Fruit fly (Drosophila melanogaster) whole organism, prepupa: ENCODE results near the gene sky.

Experiments
- Blimp-1 ChIP-seq: fragments of 200-800 bp; sonication (Bioruptor generic); optimal IDR thresholded peaks from 3 replicates; lab custom pipeline; 2017; ENCODE audit warnings: missing biosample characterization, missing genetic modification characterization, mild to moderate bottlenecking, moderate library complexity, missing genetic modification reagents
- CG10631 ChIP-seq: fragments of 200-800 bp; sonication (Bioruptor generic); optimal IDR thresholded peaks from 2 replicates; lab custom pipeline; 2016; ENCODE audit warnings: missing biosample characterization, missing genetic modification characterization
- CG10669 ChIP-seq: fragments of 200-800 bp; sonication (Bioruptor generic); optimal IDR thresholded peaks from 3 replicates; lab custom pipeline; 2018; ENCODE audit warnings: missing biosample characterization, mild to moderate bottlenecking, missing genetic modification characterization, moderate library complexity
- CG11762 ChIP-seq: fragments of 200-800 bp; sonication (Bioruptor generic); optimal IDR thresholded peaks from 3 replicates; lab custom pipeline; 2016; ENCODE audit warnings: missing biosample characterization, missing genetic modification characterization; ENCODE audit not compliant: insufficient read depth
- CG11902 ChIP-seq: fragments of 200-800 bp; sonication (Bioruptor generic); optimal IDR thresholded peaks from 3 replicates; lab custom pipeline; 2016; ENCODE audit warnings: missing biosample characterization, missing genetic modification characterization
- CG15336 ChIP-seq: fragments of 200-800 bp; sonication (Bioruptor generic); IDR thresholded peaks from 2 replicates; pipeline ENCODE4 v1.3.6; 2022; ENCODE audit warnings: missing biosample characterization, missing genetic modification characterization
- CG1621 ChIP-seq: fragments of 200-800 bp; sonication (Bioruptor generic); optimal IDR thresholded peaks from 3 replicates; lab custom pipeline; 2018; ENCODE audit warnings: missing biosample characterization, mild to moderate bottlenecking, missing genetic modification characterization
- CG3032 ChIP-seq: fragments of 200-800 bp; optimal IDR thresholded peaks from 2 replicates; lab custom pipeline; 2019; ENCODE audit warnings: missing biosample characterization, mild to moderate bottlenecking, missing genetic modification characterization, moderate library complexity
- CG31627 ChIP-seq: fragments of 200-800 bp; sonication (Bioruptor generic); optimal IDR thresholded peaks from 3 replicates; lab custom pipeline; 2016; ENCODE audit warnings: missing biosample characterization, missing genetic modification characterization
- CG3919 ChIP-seq: fragments of 200-800 bp; sonication (Bioruptor generic); optimal IDR thresholded peaks from 3 replicates; lab custom pipeline; 2016; ENCODE audit warnings: missing biosample characterization, missing genetic modification characterization
- CG4318 ChIP-seq: fragments of 200-800 bp; sonication (Bioruptor generic); optimal IDR thresholded peaks from 3 replicates; lab custom pipeline; 2017; ENCODE audit warnings: missing biosample characterization, mild to moderate bottlenecking, missing genetic modification characterization
- CG6163 ChIP-seq: fragments of 200-800 bp; sonication (Bioruptor generic); IDR thresholded peaks from 3 replicates; pipeline ENCODE4 v1.3.6; 2022; ENCODE audit warnings: missing biosample characterization, missing genetic modification characterization
- CG6792 ChIP-seq: fragments of 200-800 bp; sonication (Bioruptor generic); optimal IDR thresholded peaks from 3 replicates; lab custom pipeline; 2016; ENCODE audit warnings: missing biosample characterization, missing genetic modification characterization
- CG6808 ChIP-seq: fragments of 200-800 bp; sonication (Bioruptor generic); optimal IDR thresholded peaks from 3 replicates; lab custom pipeline; 2017; ENCODE audit warnings: missing biosample characterization, missing genetic modification characterization, mild to moderate bottlenecking, moderate library complexity, missing genetic modification reagents
- CG6854 ChIP-seq: fragments of 200-800 bp; sonication (Bioruptor generic); optimal IDR thresholded peaks from 2 replicates; lab custom pipeline; 2017; ENCODE audit warnings: missing biosample characterization, mild to moderate bottlenecking, missing genetic modification characterization
- CG8319 ChIP-seq: fragments of 200-800 bp; sonication (Bioruptor generic); optimal IDR thresholded peaks from 3 replicates; lab custom pipeline; 2016; ENCODE audit warnings: missing biosample characterization, missing genetic modification characterization
- CG8632 ChIP-seq: fragments of 200-800 bp; sonication (Bioruptor generic); optimal IDR thresholded peaks from 3 replicates; lab custom pipeline; 2016; ENCODE audit warnings: missing biosample characterization, missing genetic modification characterization
- CG9139 ChIP-seq: fragments of 200-800 bp; sonication (Bioruptor generic); optimal IDR thresholded peaks from 3 replicates; lab custom pipeline; 2017; ENCODE audit warnings: missing biosample characterization, mild to moderate bottlenecking, missing genetic modification characterization
- Eip78C ChIP-seq: fragments of 200-800 bp; sonication (Bioruptor generic); peaks from one replicate; lab custom pipeline; 2016; ENCODE audit warnings: missing biosample characterization, missing genetic modification characterization
- Eip93F ChIP-seq: fragments of 200-800 bp; sonication (Bioruptor generic); optimal IDR thresholded peaks from 2 replicates; lab custom pipeline; 2016; ENCODE audit warnings: missing biosample characterization, mild to moderate bottlenecking, missing genetic modification characterization
- Ets96B ChIP-seq: fragments of 200-800 bp; optimal IDR thresholded peaks from 2 replicates; lab custom pipeline; 2019; ENCODE audit warnings: missing biosample characterization, mild to moderate bottlenecking, missing genetic modification characterization, moderate library complexity
- Gug ChIP-seq: fragments of 200-800 bp; sonication (Bioruptor generic); IDR thresholded peaks from 2 replicates; pipeline ENCODE4 v1.3.6; 2022; ENCODE audit warnings: missing biosample characterization, missing genetic modification characterization
- Hr38 ChIP-seq: sonication (Bioruptor generic); optimal IDR thresholded peaks from 2 replicates; lab custom pipeline; 2016; ENCODE audit warnings: missing biosample characterization, missing genetic modification characterization
- Hr4 ChIP-seq: fragments of 200-800 bp; sonication (Bioruptor generic); optimal IDR thresholded peaks from 3 replicates; lab custom pipeline; 2016; ENCODE audit warnings: missing biosample characterization, missing genetic modification characterization
- Lpt ChIP-seq: fragments of 200-800 bp; sonication (Bioruptor generic); optimal IDR thresholded peaks from 3 replicates; lab custom pipeline; 2016; ENCODE audit warnings: missing biosample characterization, missing genetic modification characterization
- OdsH ChIP-seq: fragments of 200-800 bp; sonication (Bioruptor generic); optimal IDR thresholded peaks from 3 replicates; lab custom pipeline; 2016; ENCODE audit warnings: missing biosample characterization, missing genetic modification characterization
- Smox ChIP-seq: fragments of 200-800 bp; sonication (Bioruptor generic); optimal IDR thresholded peaks from 3 replicates; lab custom pipeline; 2016; ENCODE audit warnings: missing biosample characterization, missing genetic modification characterization
- Sox102F ChIP-seq: fragments of 200-800 bp; sonication (Bioruptor generic); optimal IDR thresholded peaks from 2 replicates; lab custom pipeline; 2016; ENCODE audit warnings: missing biosample characterization, mild to moderate bottlenecking, missing genetic modification characterization
- Sox15 ChIP-seq: fragments of 200-800 bp; sonication (Bioruptor generic); optimal IDR thresholded peaks from 3 replicates; lab custom pipeline; 2016; ENCODE audit warnings: missing biosample characterization, missing genetic modification characterization
- achi ChIP-seq: fragments of 200-800 bp; sonication (Bioruptor generic); optimal IDR thresholded peaks from 3 replicates; lab custom pipeline; 2016; ENCODE audit warnings: missing biosample characterization, missing genetic modification characterization
- cyc ChIP-seq: fragments of 200-800 bp; sonication (Bioruptor generic); optimal IDR thresholded peaks from 3 replicates; lab custom pipeline; 2016; ENCODE audit warnings: missing biosample characterization, missing genetic modification characterization
- dac ChIP-seq: fragments of 200-800 bp; sonication (Bioruptor generic); optimal IDR thresholded peaks from 2 replicates; lab custom pipeline; 2017; ENCODE audit warnings: missing biosample characterization, mild to moderate bottlenecking, missing genetic modification characterization
- dsx ChIP-seq: fragments of 200-800 bp; optimal IDR thresholded peaks from 3 replicates; lab custom pipeline; 2019; ENCODE audit warnings: missing biosample characterization, mild to moderate bottlenecking, missing genetic modification characterization, moderate library complexity; ENCODE audit not compliant: poor library complexity, severe bottlenecking
- eg ChIP-seq: fragments of 200-800 bp; sonication (Bioruptor generic); IDR thresholded peaks from 3 replicates; pipeline ENCODE4 v1.3.6; 2022; ENCODE audit warnings: missing biosample characterization, missing genetic modification characterization
- esn ChIP-seq: fragments of 200-800 bp; sonication (Bioruptor generic); optimal IDR thresholded peaks from 2 replicates; lab custom pipeline; 2016; ENCODE audit warnings: missing biosample characterization, mild to moderate bottlenecking, missing genetic modification characterization, moderate library complexity
- fd59A ChIP-seq: fragments of 200-800 bp; sonication (Bioruptor generic); optimal IDR thresholded peaks from 2 replicates; lab custom pipeline; 2017; ENCODE audit warnings: missing biosample characterization, mild to moderate bottlenecking, missing genetic modification characterization, missing genetic modification reagents
- fkh ChIP-seq: fragments of 200-800 bp; sonication (Bioruptor generic); optimal IDR thresholded peaks from 3 replicates; lab custom pipeline; 2017; ENCODE audit warnings: missing biosample characterization, mild to moderate bottlenecking, missing genetic modification characterization, moderate library complexity
- lz ChIP-seq: fragments of 200-800 bp; sonication (Bioruptor generic); optimal IDR thresholded peaks from 3 replicates; lab custom pipeline; 2016; ENCODE audit warnings: missing biosample characterization, missing genetic modification characterization
- pdm3 ChIP-seq: fragments of 200-800 bp; sonication (Bioruptor generic); optimal IDR thresholded peaks from 3 replicates; lab custom pipeline; 2016; ENCODE audit warnings: missing biosample characterization, missing genetic modification characterization
- salr ChIP-seq, 2 experiments: fragments of 200-800 bp; sonication (Bioruptor generic); optimal IDR thresholded peaks; 3 replicates each; lab custom pipeline; 2016 to 2018; ENCODE audit warnings: missing biosample characterization in 2 of 2, missing genetic modification characterization in 2 of 2, mild to moderate bottlenecking in 1 of 2
- ss ChIP-seq, 2 experiments: fragments of 200-800 bp; sonication (Bioruptor generic); optimal IDR thresholded peaks; 2 replicates in 1 of 2; 3 replicates in 1 of 2; lab custom pipeline; 2017 to 2018; ENCODE audit warnings: mild to moderate bottlenecking in 2 of 2, missing biosample characterization in 2 of 2, missing genetic modification characterization in 2 of 2, moderate library complexity in 1 of 2
- svp ChIP-seq: fragments of 200-800 bp; sonication (Bioruptor generic); peaks from one replicate; lab custom pipeline; 2016; ENCODE audit warnings: missing biosample characterization, missing genetic modification characterization
- topi ChIP-seq: fragments of 200-800 bp; sonication (Bioruptor generic); optimal IDR thresholded peaks from 3 replicates; lab custom pipeline; 2016; ENCODE audit warnings: missing biosample characterization, missing genetic modification characterization
- vri ChIP-seq: fragments of 200-800 bp; sonication (Bioruptor generic); optimal IDR thresholded peaks from 3 replicates; lab custom pipeline; 2016; ENCODE audit warnings: missing biosample characterization, mild to moderate bottlenecking, missing genetic modification characterization

sky gene

dm6 chr2L:20898478-20899075 is 20.2 kb downstream of the sky start:
- no peak for TF ChIP-seq dsx
- no peak for TF ChIP-seq CG6808 (GFP tag; lab: Kevin White, UChicago)
- no peak for TF ChIP-seq CG9139 (GFP tag; lab: Kevin White, UChicago)
- TF ChIP-seq Eip78C (GFP tag; lab: Kevin White, UChicago), result no peak
- TF ChIP-seq CG3032 (tag; lab: Kevin White, UChicago), result no peak
- no peak for TF ChIP-seq Smox
- TF ChIP-seq Blimp-1, result no peak
- TF ChIP-seq OdsH (GFP tag; lab: Kevin White, UChicago), result no peak
- TF ChIP-seq dac (GFP tag; lab: Kevin White, UChicago), result no peak
- TF ChIP-seq ss (GFP tag; optimal IDR thresholded peaks at IDR 0.05; lab: Kevin White, UChicago), result no peak
- no peak for TF ChIP-seq achi (GFP tag; lab: Kevin White, UChicago)
- TF ChIP-seq CG6163 (GFP tag; lab: Robert Waterston, UW), result no peak
- no peak for TF ChIP-seq CG11762 (GFP tag; lab: Kevin White, UChicago)
- no peak for TF ChIP-seq CG11902 (GFP tag; lab: Kevin White, UChicago)
- no peak for TF ChIP-seq CG10669 (GFP tag; lab: Kevin White, UChicago)
- no peak for TF ChIP-seq Sox102F (GFP tag; lab: Kevin White, UChicago)
- TF ChIP-seq salr (GFP tag; optimal IDR thresholded peaks at IDR 0.05; lab: Kevin White, UChicago), result no peak
- no peak for TF ChIP-seq CG8632 (GFP tag; lab: Kevin White, UChicago)

DNA sequence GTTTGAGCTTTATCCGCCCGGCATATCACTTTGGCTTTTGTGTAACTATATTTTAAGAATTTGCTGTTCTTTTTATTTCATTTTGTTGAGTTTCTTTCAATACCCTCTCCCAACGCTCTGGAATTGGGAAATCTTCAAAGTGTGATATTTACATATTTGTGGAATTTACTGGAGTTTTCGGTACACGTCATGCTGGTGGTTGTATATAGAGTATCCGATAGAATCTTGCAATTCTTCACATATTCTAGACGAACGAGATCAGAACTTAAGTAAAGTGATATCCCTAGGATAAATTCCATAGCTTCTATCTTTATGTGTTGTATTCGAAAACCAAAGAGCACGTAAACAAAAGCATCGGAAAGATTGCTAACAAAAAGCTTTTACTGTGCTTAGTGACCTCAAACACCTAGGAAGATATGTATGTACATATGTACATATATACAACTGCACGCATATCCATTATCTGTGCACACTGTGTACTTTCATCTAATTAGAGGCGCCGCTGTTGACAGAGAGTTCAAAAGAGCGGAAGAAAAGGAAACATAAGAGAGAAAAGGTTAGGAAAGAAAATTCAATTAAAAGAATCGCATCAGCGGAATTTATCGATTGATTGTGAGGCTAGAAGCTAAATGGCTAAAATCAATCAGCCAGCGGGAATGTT is 21.9 kb downstream of the sky start:
- TF ChIP-seq CG3919 (no peak), fkh (GFP tag; lab: Kevin White, UChicago) (peak; percentile 76), esn (GFP tag; lab: Kevin White, UChicago) (no peak), Lpt (GFP tag; lab: Kevin White, UChicago) (no peak), Sox15 (GFP tag; lab: Kevin White, UChicago) (no peak), Hr38 (GFP tag; lab: Kevin White, UChicago) (no peak), Eip78C (GFP tag; lab: Kevin White, UChicago) (peak; percentile 13), topi (GFP tag; lab: Kevin White, UChicago) (no peak)

DNA sequence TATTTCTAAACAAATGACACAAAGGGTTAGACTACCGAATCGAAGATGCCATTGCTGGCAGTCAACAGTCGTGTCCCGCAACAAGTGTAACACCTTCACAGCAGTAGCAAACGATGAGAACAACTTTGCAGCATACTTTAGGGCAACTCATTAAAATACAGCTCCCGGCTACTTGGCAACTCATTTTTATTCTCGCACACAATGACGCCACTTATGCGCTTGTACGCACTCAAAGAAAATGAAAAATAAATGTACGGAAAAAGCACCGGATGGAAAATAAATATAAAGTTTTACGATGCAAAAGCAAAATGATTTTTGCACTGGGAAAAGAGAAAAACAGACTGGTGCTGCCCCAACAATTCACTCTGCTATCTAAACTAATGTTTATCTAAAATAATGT is 27.5 kb downstream of the sky start:
- TF ChIP-seq Eip93F (GFP tag; lab: Kevin White, UChicago) (no peak), achi (GFP tag; lab: Kevin White, UChicago) (peak; percentile 15), pdm3 (peak; percentile 23), OdsH (GFP tag; lab: Kevin White, UChicago) (peak; percentile 33), Hr4 (GFP tag; lab: Kevin White, UChicago) (peak; percentile 23), CG4318 (GFP tag; lab: Kevin White, UChicago) (no peak), CG6163 (GFP tag; lab: Robert Waterston, UW) (peak; percentile 57), CG10669 (GFP tag; lab: Kevin White, UChicago) (peak; percentile 1), CG8632 (GFP tag; lab: Kevin White, UChicago) (no peak), Blimp-1 (no peak), vri (peak; percentile 8), cyc (GFP tag; lab: Kevin White, UChicago) (no peak), Sox102F (GFP tag; lab: Kevin White, UChicago) (no peak), CG1621 (tag; lab: Kevin White, UChicago) (no peak), CG6854 (GFP tag; lab: Kevin White, UChicago) (no peak), fkh (GFP tag; lab: Kevin White, UChicago) (peak; percentile 55), salr (GFP tag; optimal IDR thresholded peaks at IDR 0.05; lab: Kevin White, UChicago) (peak in 1 of 2 experiments; percentile 30), Lpt (GFP tag; lab: Kevin White, UChicago) (peak; percentile 41), lz (GFP tag; lab: Kevin White, UChicago) (no peak), CG10631 (GFP tag; lab: Kevin White, UChicago) (no peak), eg (GFP tag; lab: Robert Waterston, UW) (peak; percentile 75; the same call in 2 of the 3 replicates), CG3032 (tag; lab: Kevin White, UChicago) (peak; percentile 9), CG31627 (no peak), Eip78C (GFP tag; lab: Kevin White, UChicago) (peak; percentile 64), CG6792 (no peak), CG8319 (GFP tag; lab: Kevin White, UChicago) (no peak), svp (GFP tag; lab: Kevin White, UChicago) (no peak), fd59A (GFP tag; lab: Kevin White, UChicago) (no peak), dsx (peak; percentile 49), Gug (GFP tag; lab: Robert Waterston, UW) (no peak), Ets96B (tag; lab: Kevin White, UChicago) (no peak), Hr38 (GFP tag; lab: Kevin White, UChicago) (no peak), CG15336 (GFP tag; lab: Robert Waterston, UW) (peak; percentile 41; the same call in 1 of the 2 replicates)
